Worm (Caenorhabditis elegans) whole organism, mixed stage, embryonic: ENCODE measurements around the gene riok-3.

Experiments
- M03D4.4 ChIP-seq: sonication (generic microtip); optimal IDR thresholded peaks from 2 replicates; lab custom pipeline; 2017; ENCODE audit warnings: mild to moderate bottlenecking, missing genetic modification characterization, missing compliant biosample characterization
- nhr-76 ChIP-seq: sonication (generic microtip); optimal IDR thresholded peaks from 2 replicates; lab custom pipeline; 2017; ENCODE audit warnings: missing biosample characterization, missing genetic modification characterization
- pha-4 ChIP-seq: fragments of 150-350 bp; optimal IDR thresholded peaks from 2 replicates; lab custom pipeline; 2018; ENCODE audit warnings: missing biosample characterization, missing genetic modification reagents, missing genetic modification characterization

- TF ChIP-seq pha-4 (tag; lab: Kevin White, UChicago) (no peak), nhr-76 (no peak), M03D4.4 (tag; lab: Kevin White, UChicago) (no peak)
These were observed at the start of gene riok-3 for ce11 chrIII:9804997-9805610.
